Worm (Caenorhabditis elegans) whole organism, mixed stage, embryonic: ENCODE measurements around the gene set-22.
A peak's percentile ranks its signal among the peaks of the same experiment; 100 is the strongest.

Experiments used
- M03D4.4 ChIP-seq: sonication (generic microtip); optimal IDR thresholded peaks from 2 replicates; lab custom pipeline; 2017; ENCODE audit warnings: mild to moderate bottlenecking, missing genetic modification characterization, missing compliant biosample characterization
- bed-3 ChIP-seq: fragments of 200-800 bp; sonication (Bioruptor generic); optimal IDR thresholded peaks from 3 replicates; lab custom pipeline; 2018; ENCODE audit warnings: mild to moderate bottlenecking, missing genetic modification characterization, moderate library complexity, missing compliant biosample characterization
- blmp-1 ChIP-seq: fragments of 150-350 bp; optimal IDR thresholded peaks from 2 replicates; lab custom pipeline; 2014; ENCODE audit warnings: missing biosample characterization, missing genetic modification characterization
- ceh-39 ChIP-seq: fragments of 150-350 bp; optimal IDR thresholded peaks from 2 replicates; lab custom pipeline; 2014; ENCODE audit warnings: missing biosample characterization, missing genetic modification characterization
- ceh-43 ChIP-seq: fragments of 200-800 bp; sonication (Bioruptor generic); optimal IDR thresholded peaks from 2 replicates; lab custom pipeline; 2018; ENCODE audit warnings: mild to moderate bottlenecking, missing genetic modification characterization, moderate library complexity, missing compliant biosample characterization
- ceh-83 ChIP-seq: fragments of 200-800 bp; sonication (Bioruptor generic); optimal IDR thresholded peaks from 2 replicates; lab custom pipeline; 2018; ENCODE audit warnings: mild to moderate bottlenecking, missing genetic modification characterization, missing compliant biosample characterization
- ces-1 ChIP-seq: fragments of 150-350 bp; optimal IDR thresholded peaks from 2 replicates; lab custom pipeline; 2014; ENCODE audit warnings: missing biosample characterization, missing genetic modification reagents, missing genetic modification characterization
- cnd-1 ChIP-seq: fragments of 200-800 bp; sonication (Bioruptor generic); optimal IDR thresholded peaks from 2 replicates; lab custom pipeline; 2018; ENCODE audit warnings: mild to moderate bottlenecking, missing genetic modification characterization, missing compliant biosample characterization
- drap-1 ChIP-seq: fragments of 200-800 bp; sonication (Bioruptor generic); optimal IDR thresholded peaks from 3 replicates; lab custom pipeline; 2018; ENCODE audit warnings: mild to moderate bottlenecking, missing genetic modification characterization, missing compliant biosample characterization
- elt-1 ChIP-seq: sonication (generic microtip); optimal IDR thresholded peaks from 2 replicates; lab custom pipeline; 2017; ENCODE audit warnings: missing genetic modification characterization, mild to moderate bottlenecking, missing compliant biosample characterization, antibody characterized with exemption, moderate library complexity, borderline replicate concordance; ENCODE audit not compliant: insufficient read depth
- elt-3 ChIP-seq: fragments of 150-350 bp; optimal IDR thresholded peaks from 2 replicates; lab custom pipeline; 2014; ENCODE audit warnings: missing biosample characterization, missing genetic modification characterization
- flh-1 ChIP-seq: fragments of 200-800 bp; sonication (Bioruptor generic); optimal IDR thresholded peaks from 2 replicates; lab custom pipeline; 2018; ENCODE audit warnings: mild to moderate bottlenecking, missing genetic modification characterization, moderate library complexity, missing compliant biosample characterization
- ham-2 ChIP-seq: fragments of 200-800 bp; sonication (Bioruptor generic); optimal IDR thresholded peaks from 2 replicates; lab custom pipeline; 2018; ENCODE audit warnings: mild to moderate bottlenecking, missing genetic modification characterization, missing compliant biosample characterization
- hlh-1 ChIP-seq: fragments of 150-350 bp; optimal IDR thresholded peaks from 2 replicates; lab custom pipeline; 2014; ENCODE audit warnings: missing biosample characterization, missing genetic modification reagents, missing genetic modification characterization
- lin-13 ChIP-seq: fragments of 150-350 bp; optimal IDR thresholded peaks from 2 replicates; lab custom pipeline; 2014; ENCODE audit warnings: missing biosample characterization, missing genetic modification characterization
- lin-32 ChIP-seq: fragments of 200-800 bp; sonication (Bioruptor generic); optimal IDR thresholded peaks from 2 replicates; lab custom pipeline; 2018; ENCODE audit warnings: mild to moderate bottlenecking, missing genetic modification characterization, missing compliant biosample characterization
- lsy-2 ChIP-seq: fragments of 150-350 bp; optimal IDR thresholded peaks from 2 replicates; lab custom pipeline; 2014; ENCODE audit warnings: missing biosample characterization, missing genetic modification characterization
- mab-5 ChIP-seq: fragments of 150-350 bp; optimal IDR thresholded peaks from 2 replicates; lab custom pipeline; 2014; ENCODE audit warnings: missing biosample characterization, missing genetic modification characterization
- mep-1 ChIP-seq: fragments of 150-350 bp; optimal IDR thresholded peaks from 2 replicates; lab custom pipeline; 2017; ENCODE audit warnings: missing biosample characterization, missing genetic modification reagents, missing genetic modification characterization, inconsistent platforms
- mls-2 ChIP-seq: sonication (generic microtip); optimal IDR thresholded peaks from 2 replicates; lab custom pipeline; 2016; ENCODE audit warnings: mild to moderate bottlenecking, missing genetic modification characterization, moderate library complexity, missing compliant biosample characterization
- nhr-12 ChIP-seq: fragments of 150-350 bp; optimal IDR thresholded peaks from 2 replicates; lab custom pipeline; 2014; ENCODE audit warnings: missing biosample characterization, missing genetic modification characterization
- nhr-2 ChIP-seq: fragments of 150-350 bp; optimal IDR thresholded peaks from 2 replicates; lab custom pipeline; 2014; ENCODE audit warnings: missing biosample characterization, missing genetic modification characterization
- nhr-237 ChIP-seq: fragments of 150-350 bp; optimal IDR thresholded peaks from 2 replicates; lab custom pipeline; 2014; ENCODE audit warnings: missing biosample characterization, missing genetic modification characterization
- nhr-28 ChIP-seq: fragments of 150-350 bp; optimal IDR thresholded peaks from 2 replicates; lab custom pipeline; 2014; ENCODE audit warnings: missing biosample characterization, missing genetic modification characterization
- nhr-76 ChIP-seq: sonication (generic microtip); optimal IDR thresholded peaks from 2 replicates; lab custom pipeline; 2017; ENCODE audit warnings: missing biosample characterization, missing genetic modification characterization
- pha-4 ChIP-seq: fragments of 150-350 bp; optimal IDR thresholded peaks from 2 replicates; lab custom pipeline; 2018; ENCODE audit warnings: missing biosample characterization, missing genetic modification reagents, missing genetic modification characterization
- sem-2 ChIP-seq: fragments of 200-800 bp; sonication (Bioruptor generic); optimal IDR thresholded peaks from 2 replicates; lab custom pipeline; 2018; ENCODE audit warnings: mild to moderate bottlenecking, missing genetic modification characterization, missing compliant biosample characterization
- snpc-4 ChIP-seq: fragments of 150-350 bp; optimal IDR thresholded peaks from 2 replicates; lab custom pipeline; 2014; ENCODE audit warnings: missing biosample characterization, missing genetic modification characterization
- sptf-1 ChIP-seq: sonication (generic microtip); optimal IDR thresholded peaks from 2 replicates; lab custom pipeline; 2017; ENCODE audit warnings: mild to moderate bottlenecking, missing genetic modification characterization, moderate library complexity, missing compliant biosample characterization
- tbx-8 ChIP-seq: fragments of 200-800 bp; sonication (Bioruptor generic); optimal IDR thresholded peaks from 2 replicates; lab custom pipeline; 2018; ENCODE audit warnings: mild to moderate bottlenecking, missing genetic modification characterization, moderate library complexity, missing compliant biosample characterization
- unc-120 ChIP-seq: sonication (generic microtip); optimal IDR thresholded peaks from 2 replicates; lab custom pipeline; 2017; ENCODE audit warnings: missing genetic modification characterization, missing compliant biosample characterization; ENCODE audit not compliant: poor library complexity, severe bottlenecking
- unc-39 ChIP-seq: fragments of 150-350 bp; optimal IDR thresholded peaks from 2 replicates; lab custom pipeline; 2014; ENCODE audit warnings: missing biosample characterization, missing genetic modification characterization
- unc-62 ChIP-seq: fragments of 150-350 bp; optimal IDR thresholded peaks from 2 replicates; lab custom pipeline; 2014; ENCODE audit warnings: missing biosample characterization, missing genetic modification reagents, missing genetic modification characterization
- zip-8 ChIP-seq: fragments of 150-350 bp; optimal IDR thresholded peaks from 2 replicates; lab custom pipeline; 2014; ENCODE audit warnings: missing biosample characterization, missing genetic modification characterization
- ztf-11 ChIP-seq: fragments of 150-350 bp; optimal IDR thresholded peaks from 2 replicates; lab custom pipeline; 2014; ENCODE audit warnings: missing biosample characterization, missing genetic modification characterization

set-22 gene

DNA sequence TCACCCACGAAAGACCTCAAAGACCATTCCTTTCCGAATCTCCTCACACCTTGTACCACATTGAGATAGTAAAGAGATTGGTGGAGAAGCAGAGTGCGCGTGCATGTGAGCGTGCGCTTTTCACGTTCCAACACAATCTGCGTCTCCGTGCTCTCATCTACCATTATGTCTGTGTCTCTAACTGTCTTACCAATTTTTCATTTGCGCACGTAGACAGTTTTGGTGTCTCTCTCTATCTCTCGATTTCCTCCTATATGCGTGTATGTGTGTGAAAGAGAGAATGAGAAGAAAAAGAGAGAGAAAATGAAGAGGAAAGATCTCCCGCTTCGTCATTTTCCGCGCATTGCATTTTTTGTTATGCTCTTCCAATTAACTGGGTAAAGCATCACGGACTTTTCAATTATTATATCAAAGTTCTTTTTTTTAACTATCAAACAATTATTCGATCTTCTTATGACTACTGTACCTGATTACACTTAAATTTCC is 29.9 kb downstream of the set-22 start:
- no peak for TF ChIP-seq zip-8 (tag; lab: Kevin White, UChicago)
- TF ChIP-seq unc-62 = peak; percentile 84
- TF ChIP-seq unc-120 (tag; lab: Kevin White, UChicago) = peak; percentile 96
- TF ChIP-seq ceh-43 (GFP tag; lab: Kevin White, UChicago) = no peak
- peak; percentile 59 for TF ChIP-seq nhr-2 (tag; lab: Kevin White, UChicago)
- peak; percentile 33 for TF ChIP-seq drap-1 (GFP tag; lab: Kevin White, UChicago)
- TF ChIP-seq mls-2 (tag; lab: Kevin White, UChicago) = peak; percentile 78
- peak; percentile 90 for TF ChIP-seq ces-1 (GFP tag; lab: Kevin White, UChicago)
- peak; percentile 94 for TF ChIP-seq pha-4 (tag; lab: Kevin White, UChicago)
- TF ChIP-seq cnd-1 (tag; lab: Kevin White, UChicago) = peak; percentile 60
- peak; percentile 89 for TF ChIP-seq ham-2 (GFP tag; lab: Kevin White, UChicago)
- peak; percentile 77 for TF ChIP-seq lsy-2 (tag; lab: Kevin White, UChicago)
- peak; percentile 58 for TF ChIP-seq elt-3 (tag; lab: Kevin White, UChicago)
- TF ChIP-seq lin-13 (tag; lab: Kevin White, UChicago) = peak; percentile 68
- peak; percentile 65 for TF ChIP-seq elt-1 (tag; lab: Kevin White, UChicago)
- no peak for TF ChIP-seq tbx-8 (GFP tag; lab: Kevin White, UChicago)
- no peak for TF ChIP-seq nhr-12 (tag; lab: Kevin White, UChicago)
- TF ChIP-seq flh-1 (GFP tag; lab: Kevin White, UChicago) = no peak
- TF ChIP-seq M03D4.4 (tag; lab: Kevin White, UChicago) = peak; percentile 69
- peak; percentile 55 for TF ChIP-seq ztf-11 (tag; lab: Kevin White, UChicago)
- peak; percentile 54 for TF ChIP-seq hlh-1 (tag; lab: Kevin White, UChicago)
- TF ChIP-seq ceh-83 (GFP tag; lab: Kevin White, UChicago) = peak; percentile 8
- no peak for TF ChIP-seq lin-32 (GFP tag; lab: Kevin White, UChicago)
- no peak for TF ChIP-seq nhr-76 (tag; lab: Kevin White, UChicago)
- TF ChIP-seq snpc-4 (tag; lab: Kevin White, UChicago) = no peak
- TF ChIP-seq bed-3 (GFP tag; lab: Kevin White, UChicago) = no peak
- no peak for TF ChIP-seq blmp-1
- no peak for TF ChIP-seq unc-39
- no peak for TF ChIP-seq sem-2 (GFP tag; lab: Kevin White, UChicago)
- TF ChIP-seq mab-5 (tag; lab: Kevin White, UChicago) = no peak
- peak; percentile 89 for TF ChIP-seq ceh-39
- TF ChIP-seq mep-1 = peak; percentile 95
- TF ChIP-seq nhr-237 (tag; lab: Kevin White, UChicago) = peak; percentile 96
- TF ChIP-seq nhr-28 (tag; lab: Kevin White, UChicago) = peak; percentile 2
- TF ChIP-seq sptf-1 (tag; lab: Kevin White, UChicago) = peak; percentile 60

ce11 chrV:10467104-10467503 is 30.4 kb downstream of the set-22 start:
- TF ChIP-seq zip-8 (tag; lab: Kevin White, UChicago) (peak; percentile 67), mep-1 (no peak)

DNA sequence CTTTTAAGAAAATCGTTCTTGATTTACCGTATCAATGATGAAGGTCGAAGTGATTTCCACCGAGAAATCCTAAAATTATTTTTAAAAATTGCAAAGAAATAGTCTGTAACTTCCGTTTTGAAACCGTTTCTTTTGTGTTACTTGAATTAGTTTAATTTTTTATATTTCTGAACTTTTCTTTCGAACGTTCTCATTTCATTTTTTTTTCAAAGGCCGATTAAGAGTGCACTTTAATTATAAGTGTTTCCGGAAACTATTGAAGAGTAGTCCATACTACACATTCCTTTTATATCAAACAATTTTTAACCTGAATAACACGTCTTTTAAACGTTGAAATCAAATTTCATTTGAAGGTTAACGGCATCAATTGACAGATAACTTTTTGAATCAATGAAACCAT is 30.9 kb downstream of the set-22 start:
- TF ChIP-seq lin-32 (GFP tag; lab: Kevin White, UChicago) = no peak
- no peak for TF ChIP-seq mep-1
- TF ChIP-seq mab-5 (tag; lab: Kevin White, UChicago) = no peak
- no peak for TF ChIP-seq hlh-1 (tag; lab: Kevin White, UChicago)
- no peak for TF ChIP-seq nhr-76 (tag; lab: Kevin White, UChicago)
- TF ChIP-seq flh-1 (GFP tag; lab: Kevin White, UChicago) = no peak
- no peak for TF ChIP-seq sptf-1 (tag; lab: Kevin White, UChicago)
- no peak for TF ChIP-seq unc-62
- no peak for TF ChIP-seq elt-1 (tag; lab: Kevin White, UChicago)
- no peak for TF ChIP-seq ceh-43 (GFP tag; lab: Kevin White, UChicago)
- TF ChIP-seq ceh-83 (GFP tag; lab: Kevin White, UChicago) = no peak
- TF ChIP-seq ham-2 (GFP tag; lab: Kevin White, UChicago) = no peak
